Worm (Caenorhabditis elegans) whole organism, L2 larva: Measurements from ENCODE around the gene F21H7.2.

Source experiments
- C34F6.9 ChIP-seq: fragments of 150-350 bp; optimal IDR thresholded peaks from 2 replicates; lab custom pipeline; 2014; ENCODE audit warnings: missing biosample characterization, missing genetic modification characterization
- F13H6.1 ChIP-seq: sonication (generic microtip); optimal IDR thresholded peaks from 2 replicates; lab custom pipeline; 2016; ENCODE audit warnings: missing genetic modification characterization, missing compliant biosample characterization
- R02D3.7 ChIP-seq: fragments of 150-350 bp; optimal IDR thresholded peaks from 2 replicates; lab custom pipeline; 2014; ENCODE audit warnings: missing biosample characterization, missing genetic modification characterization
- Y55F3AM.14 ChIP-seq: fragments of 200-800 bp; sonication (Bioruptor generic); optimal IDR thresholded peaks from 2 replicates; lab custom pipeline; 2018; ENCODE audit warnings: mild to moderate bottlenecking, missing genetic modification characterization, missing compliant biosample characterization
- alr-1 ChIP-seq: fragments of 150-350 bp; optimal IDR thresholded peaks from 2 replicates; lab custom pipeline; 2014; ENCODE audit warnings: missing biosample characterization, missing genetic modification characterization
- aly-2 ChIP-seq: fragments of 150-350 bp; optimal IDR thresholded peaks from 2 replicates; lab custom pipeline; 2014; ENCODE audit warnings: missing biosample characterization, missing genetic modification characterization
- ama-1 ChIP-seq: fragments of 150-350 bp; optimal IDR thresholded peaks from 2 replicates; lab custom pipeline; 2018; ENCODE audit warnings: inconsistent platforms
- blmp-1 ChIP-seq: sonication (generic microtip); optimal IDR thresholded peaks from 2 replicates; lab custom pipeline; 2017; ENCODE audit warnings: missing genetic modification characterization, mild to moderate bottlenecking, missing compliant biosample characterization, antibody characterized with exemption, moderate library complexity; ENCODE audit not compliant: insufficient read depth
- ceh-16 ChIP-seq: fragments of 150-350 bp; optimal IDR thresholded peaks from 2 replicates; lab custom pipeline; 2014; ENCODE audit warnings: missing biosample characterization, missing genetic modification characterization
- ceh-82 ChIP-seq: fragments of 150-350 bp; optimal IDR thresholded peaks from 2 replicates; lab custom pipeline; 2014; ENCODE audit warnings: missing biosample characterization, missing genetic modification characterization
- crh-2 ChIP-seq: sonication (generic microtip); optimal IDR thresholded peaks from 2 replicates; lab custom pipeline; 2017; ENCODE audit warnings: missing biosample characterization, missing genetic modification characterization
- dmd-4 ChIP-seq: sonication (generic microtip); optimal IDR thresholded peaks from 2 replicates; lab custom pipeline; 2017; ENCODE audit warnings: missing biosample characterization, missing genetic modification characterization
- egl-27 ChIP-seq: sonication (generic microtip); optimal IDR thresholded peaks from 3 replicates; lab custom pipeline; 2017; ENCODE audit warnings: missing biosample characterization, missing genetic modification reagents, missing genetic modification characterization
- elt-3 ChIP-seq: sonication (generic microtip); optimal IDR thresholded peaks from 2 replicates; lab custom pipeline; 2017; ENCODE audit warnings: missing biosample characterization, missing genetic modification characterization
- fos-1 ChIP-seq: fragments of 150-350 bp; optimal IDR thresholded peaks from 2 replicates; lab custom pipeline; 2014; ENCODE audit warnings: missing biosample characterization, missing genetic modification characterization
- gmeb-1 ChIP-seq: fragments of 150-350 bp; optimal IDR thresholded peaks from 2 replicates; lab custom pipeline; 2014; ENCODE audit warnings: missing biosample characterization, missing genetic modification characterization
- lin-39 ChIP-seq: fragments of 150-350 bp; optimal IDR thresholded peaks from 2 replicates; lab custom pipeline; 2014; ENCODE audit warnings: missing biosample characterization, missing genetic modification reagents, missing genetic modification characterization
- mab-5 ChIP-seq: fragments of 150-350 bp; optimal IDR thresholded peaks from 2 replicates; lab custom pipeline; 2014; ENCODE audit warnings: missing biosample characterization, missing genetic modification characterization
- mdl-1 ChIP-seq, 2 experiments: fragments of 150-350 bp in 1 of 2; sonication (generic microtip) in 1 of 2; optimal IDR thresholded peaks; 2 replicates each; lab custom pipeline; 2017; ENCODE audit warnings: missing biosample characterization in 2 of 2, missing genetic modification characterization in 2 of 2
- nhr-11 ChIP-seq: fragments of 150-350 bp; optimal IDR thresholded peaks from 2 replicates; lab custom pipeline; 2014; ENCODE audit warnings: missing biosample characterization, missing genetic modification characterization
- nhr-12 ChIP-seq: fragments of 150-350 bp; optimal IDR thresholded peaks from 2 replicates; lab custom pipeline; 2014; ENCODE audit warnings: missing biosample characterization, missing genetic modification characterization
- nhr-129 ChIP-seq: fragments of 150-350 bp; optimal IDR thresholded peaks from 2 replicates; lab custom pipeline; 2014; ENCODE audit warnings: missing biosample characterization, missing genetic modification characterization
- nhr-23 ChIP-seq: fragments of 150-350 bp; optimal IDR thresholded peaks from 2 replicates; lab custom pipeline; 2014; ENCODE audit warnings: missing biosample characterization, missing genetic modification reagents, missing genetic modification characterization
- nhr-25 ChIP-seq: fragments of 150-350 bp; sonication (generic microtip); optimal IDR thresholded peaks from 3 replicates; lab custom pipeline; 2014; ENCODE audit warnings: missing biosample characterization, missing genetic modification characterization
- nhr-6 ChIP-seq: fragments of 150-350 bp; optimal IDR thresholded peaks from 2 replicates; lab custom pipeline; 2014; ENCODE audit warnings: missing biosample characterization, missing genetic modification characterization
- nhr-77 ChIP-seq: fragments of 150-350 bp; optimal IDR thresholded peaks from 2 replicates; lab custom pipeline; 2014; ENCODE audit warnings: missing biosample characterization, missing genetic modification characterization
- peb-1 ChIP-seq: fragments of 150-350 bp; optimal IDR thresholded peaks from 2 replicates; lab custom pipeline; 2014; ENCODE audit warnings: missing biosample characterization, missing genetic modification characterization
- sem-4 ChIP-seq: fragments of 150-350 bp; optimal IDR thresholded peaks from 2 replicates; lab custom pipeline; 2014; ENCODE audit warnings: missing biosample characterization, missing genetic modification reagents, missing genetic modification characterization
- skn-1 ChIP-seq: sonication (generic microtip); optimal IDR thresholded peaks from 2 replicates; lab custom pipeline; 2017; ENCODE audit warnings: missing biosample characterization, missing genetic modification characterization
- sma-3 ChIP-seq: sonication (generic microtip); optimal IDR thresholded peaks from 2 replicates; lab custom pipeline; 2016; ENCODE audit warnings: missing genetic modification reagents, missing genetic modification characterization, missing compliant biosample characterization
- sma-9 ChIP-seq, 2 experiments: fragments of 150-350 bp in 1 of 2; sonication (generic microtip) in 1 of 2; optimal IDR thresholded peaks; 2 replicates each; lab custom pipeline; 2014 to 2016; ENCODE audit warnings: missing genetic modification characterization in 2 of 2, mild to moderate bottlenecking in 1 of 2, missing biosample characterization in 1 of 2, missing compliant biosample characterization in 1 of 2, missing genetic modification reagents in 1 of 2, moderate library complexity in 1 of 2
- snpc-4 ChIP-seq: fragments of 150-350 bp; optimal IDR thresholded peaks from 2 replicates; lab custom pipeline; 2014; ENCODE audit warnings: missing biosample characterization, missing genetic modification characterization
- unc-39 ChIP-seq: fragments of 150-350 bp; optimal IDR thresholded peaks from 2 replicates; lab custom pipeline; 2014; ENCODE audit warnings: missing biosample characterization, missing genetic modification characterization
- unc-62 ChIP-seq: fragments of 150-350 bp; optimal IDR thresholded peaks from 2 replicates; lab custom pipeline; 2014; ENCODE audit warnings: missing biosample characterization, missing genetic modification reagents, missing genetic modification characterization
- zag-1 ChIP-seq: fragments of 150-350 bp; optimal IDR thresholded peaks from 2 replicates; lab custom pipeline; 2014; ENCODE audit warnings: missing biosample characterization, missing genetic modification characterization
- ztf-1 ChIP-seq: fragments of 200-800 bp; sonication (Bioruptor generic); conservative IDR thresholded peaks from 2 replicates; pipeline ENCODE4 v1.3.6; 2022; ENCODE audit warnings: missing genetic modification characterization, missing compliant biosample characterization
- ztf-4 ChIP-seq: fragments of 150-350 bp; optimal IDR thresholded peaks from 2 replicates; lab custom pipeline; 2014; ENCODE audit warnings: missing biosample characterization, missing genetic modification characterization

F21H7.2 gene

DNA sequence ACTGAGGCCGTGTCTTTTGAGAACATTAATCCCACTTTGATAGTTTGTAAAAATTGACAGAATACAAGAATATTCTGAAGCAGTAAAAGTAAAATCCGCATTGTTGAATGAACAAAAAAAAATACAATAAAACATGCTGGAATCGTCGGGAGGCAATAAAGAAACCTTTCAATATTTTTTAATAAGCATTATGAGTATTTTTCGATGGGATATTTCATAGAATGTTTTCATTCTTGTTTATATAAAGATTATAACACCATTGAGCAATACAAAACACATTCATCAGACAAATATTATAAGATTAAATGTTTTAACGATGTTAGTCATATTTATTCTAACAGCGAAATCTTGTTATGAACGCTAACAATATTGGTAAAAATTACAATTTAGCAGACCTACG is 23.9 kb upstream of the F21H7.2 start, which contains the start of gene gcy-20:
Gene gcy-20 (minus strand): TSS at position 101 of the 400 bp plus-strand sequence.
- no peak for TF ChIP-seq fos-1 (tag; lab: Kevin White, UChicago)
- no peak for TF ChIP-seq lin-39 (tag; lab: Kevin White, UChicago)
- no peak for TF ChIP-seq sma-3 (GFP tag; lab: Kevin White, UChicago)
- TF ChIP-seq elt-3: no peak
- TF ChIP-seq nhr-77 (tag; lab: Kevin White, UChicago): no peak
- no peak for TF ChIP-seq nhr-6 (tag; lab: Kevin White, UChicago)
- no peak for TF ChIP-seq ztf-1
- TF ChIP-seq nhr-23: no peak
- no peak for TF ChIP-seq C34F6.9
- no peak for TF ChIP-seq nhr-12 (tag; lab: Kevin White, UChicago)
- no peak for TF ChIP-seq crh-2
- no peak for TF ChIP-seq mab-5
- no peak for TF ChIP-seq zag-1 (tag; lab: Kevin White, UChicago)
- no peak for TF ChIP-seq sem-4
- no peak for TF ChIP-seq gmeb-1 (tag; lab: Kevin White, UChicago)

- TF ChIP-seq egl-27: no peak
- TF ChIP-seq fos-1 (tag; lab: Kevin White, UChicago): no peak
- no peak for TF ChIP-seq ztf-1
- TF ChIP-seq blmp-1 (tag; lab: Kevin White, UChicago): no peak
- TF ChIP-seq sma-9 (GFP tag; optimal IDR thresholded peaks at IDR 0.05; lab: Kevin White, UChicago): no peak
- no peak for TF ChIP-seq sma-9 (tag; optimal IDR thresholded peaks at IDR 0.05; lab: Kevin White, UChicago)
- no peak for TF ChIP-seq alr-1
- TF ChIP-seq dmd-4 (tag; lab: Kevin White, UChicago): no peak
- no peak for TF ChIP-seq peb-1 (tag; lab: Kevin White, UChicago)
- TF ChIP-seq ama-1 (lab: Kevin White, UChicago): no peak
- TF ChIP-seq F13H6.1 (tag; lab: Kevin White, UChicago): no peak
- no peak for TF ChIP-seq nhr-77 (tag; lab: Kevin White, UChicago)
- TF ChIP-seq ceh-82: no peak
- TF ChIP-seq unc-39 (tag; lab: Kevin White, UChicago): no peak
Observed at ce11 chrV:16249105-16249504, 19.3 kb upstream of the F21H7.2 start.

ce11 chrV:16246579-16246978 is 16.8 kb upstream of the F21H7.2 start, which contains the start of gene srh-95:
Gene srh-95, plus strand, starts transcription at chrV:16246879.
- TF ChIP-seq ztf-1: no peak
- no peak for TF ChIP-seq fos-1 (tag; lab: Kevin White, UChicago)
- TF ChIP-seq nhr-25 (tag; lab: Kevin White, UChicago): no peak
- TF ChIP-seq sma-3 (GFP tag; lab: Kevin White, UChicago): no peak
- TF ChIP-seq snpc-4 (tag; lab: Kevin White, UChicago): no peak
- no peak for TF ChIP-seq sem-4
- TF ChIP-seq mab-5: no peak
- TF ChIP-seq ceh-82: no peak
- TF ChIP-seq ztf-4: no peak
- no peak for TF ChIP-seq peb-1 (tag; lab: Kevin White, UChicago)
- TF ChIP-seq ama-1 (lab: Kevin White, UChicago): no peak
- no peak for TF ChIP-seq sma-9 (GFP tag; optimal IDR thresholded peaks at IDR 0.05; lab: Kevin White, UChicago)
- no peak for TF ChIP-seq sma-9 (tag; optimal IDR thresholded peaks at IDR 0.05; lab: Kevin White, UChicago)
- TF ChIP-seq unc-62: no peak
- no peak for TF ChIP-seq crh-2
- no peak for TF ChIP-seq egl-27
- TF ChIP-seq, all 48 proteins: peak for 0

- TF ChIP-seq ztf-1 (no peak), nhr-11 (tag; lab: Kevin White, UChicago) (no peak), mdl-1 (tag; optimal IDR thresholded peaks at IDR 0.05; lab: Kevin White, UChicago) (no peak), unc-62 (no peak), R02D3.7 (no peak), skn-1 (no peak), snpc-4 (tag; lab: Kevin White, UChicago) (no peak), unc-39 (tag; lab: Kevin White, UChicago) (no peak), Y55F3AM.14 (GFP tag; lab: Kevin White, UChicago) (no peak), nhr-129 (tag; lab: Kevin White, UChicago) (no peak), ztf-4 (no peak), elt-3 (no peak), crh-2 (no peak), aly-2 (no peak), ceh-16 (tag; lab: Kevin White, UChicago) (no peak), mab-5 (no peak), peb-1 (tag; lab: Kevin White, UChicago) (no peak), blmp-1 (tag; lab: Kevin White, UChicago) (no peak), zag-1 (tag; lab: Kevin White, UChicago) (no peak)
Observed at ce11 chrV:16244078-16244477, 14.3 kb upstream of the F21H7.2 start, which contains the start of gene srh-104. Gene srh-104, minus strand, starts transcription at chrV:16244178.
